Fruit fly (Drosophila melanogaster): Measurements from ENCODE around the gene Pmvk.

The Pmvk gene

dm6 chr2L:19572496-19573317 lies 7.4 kb downstream of the Pmvk start (continued):
- no peak for TF ChIP-seq fd64A (GFP tag; optimal IDR thresholded peaks at IDR 0.05)
- peak; percentile 81 for TF ChIP-seq Drgx (GFP tag; IDR thresholded peaks at IDR 0.05)
- no peak for TF ChIP-seq h (optimal IDR thresholded peaks at IDR 0.05)
- peak; percentile 26 for TF ChIP-seq slp2 (GFP tag; optimal IDR thresholded peaks at IDR 0.05)
- peak; percentile 65 for TF ChIP-seq CG17829 (tag; optimal IDR thresholded peaks at IDR 0.05)
- no peak for TF ChIP-seq CG6272 (GFP tag; IDR thresholded peaks at IDR 0.05)
- peak; percentile 62 for TF ChIP-seq CG18476 (GFP tag; optimal IDR thresholded peaks at IDR 0.05)
- TF ChIP-seq kay (GFP tag; optimal IDR thresholded peaks at IDR 0.05): peak; percentile 19
- TF ChIP-seq Lhr (GFP tag; optimal IDR thresholded peaks at IDR 0.05): no peak
- TF ChIP-seq CG32772 (GFP tag; IDR thresholded peaks at IDR 0.05): peak; percentile 34; the same call in 1 of the 2 replicates
- no peak for TF ChIP-seq Doc2 (GFP tag; IDR thresholded peaks at IDR 0.05)
- no peak for TF ChIP-seq CG11696 (GFP tag; IDR thresholded peaks at IDR 0.05)
- TF ChIP-seq CG7963 (GFP tag; IDR thresholded peaks at IDR 0.05; ENCODE audit: partially characterized antibody): no peak
- TF ChIP-seq Myb (GFP tag; optimal IDR thresholded peaks at IDR 0.05): peak; percentile 25
- peak; percentile 53; the same call in 1 of the 2 replicates for TF ChIP-seq chm (GFP tag; IDR thresholded peaks at IDR 0.05)
- peak; percentile 62 for TF ChIP-seq CG14014 (GFP tag; IDR thresholded peaks at IDR 0.05)
- TF ChIP-seq abd-A (tag; optimal IDR thresholded peaks at IDR 0.05): peak; percentile 44
- peak; percentile 69 for TF ChIP-seq Rfx (GFP tag; IDR thresholded peaks at IDR 0.05)
- TF ChIP-seq Usf (GFP tag; optimal IDR thresholded peaks at IDR 0.05): peak; percentile 34
- peak; percentile 52 for TF ChIP-seq CG10366 (GFP tag; IDR thresholded peaks at IDR 0.05)
- TF ChIP-seq CG12299 (tag; optimal IDR thresholded peaks at IDR 0.05): peak; percentile 66
- no peak for TF ChIP-seq cg (GFP tag; optimal IDR thresholded peaks at IDR 0.05)
- TF ChIP-seq CG15696 (tag; optimal IDR thresholded peaks at IDR 0.05): peak; percentile 59
- TF ChIP-seq CG6654 (GFP tag; optimal IDR thresholded peaks at IDR 0.05): no peak
- peak; percentile 37 for TF ChIP-seq Atf-2 (GFP tag; optimal IDR thresholded peaks at IDR 0.05)
- TF ChIP-seq CG18011 (GFP tag; optimal IDR thresholded peaks at IDR 0.05): peak; percentile 27
- TF ChIP-seq GATAe (GFP tag; conservative IDR thresholded peaks at IDR 0.05): no peak; the same call in 1 of the 2 replicates
- no peak for TF ChIP-seq E2f2 (GFP tag; IDR thresholded peaks at IDR 0.05)
- peak; percentile 62 for TF ChIP-seq caup (GFP tag; optimal IDR thresholded peaks at IDR 0.05; ENCODE audit: severe bottlenecking)
- peak; percentile 43 for TF ChIP-seq tap (tag; optimal IDR thresholded peaks at IDR 0.05)
- no peak for TF ChIP-seq Oaz (GFP tag; IDR thresholded peaks at IDR 0.05)
- TF ChIP-seq Sox100B (GFP tag; optimal IDR thresholded peaks at IDR 0.05): peak; percentile 55
- no peak for TF ChIP-seq CG7271 (tag; optimal IDR thresholded peaks at IDR 0.05)
- TF ChIP-seq Hr78 (GFP tag; optimal IDR thresholded peaks at IDR 0.05): peak in 1 of 2 experiments; percentile 8
- peak; percentile 59 for TF ChIP-seq ems (GFP tag; optimal IDR thresholded peaks at IDR 0.05)
- TF ChIP-seq so (GFP tag; IDR thresholded peaks at IDR 0.05): 0 out of 3 replicates have a peak, but pooled peaks have one; percentile 58
- TF ChIP-seq Fer1 (GFP tag; optimal IDR thresholded peaks at IDR 0.05): peak; percentile 84
- TF ChIP-seq BtbVII (GFP tag; optimal IDR thresholded peaks at IDR 0.05): peak; percentile 74
- TF ChIP-seq wek (GFP tag; optimal IDR thresholded peaks at IDR 0.05): no peak
- no peak for TF ChIP-seq CG8359 (GFP tag; optimal IDR thresholded peaks at IDR 0.05; ENCODE audit: borderline replicate concordance)
- TF ChIP-seq dm (GFP tag; optimal IDR thresholded peaks at IDR 0.05): no peak
- TF ChIP-seq dan (GFP tag; IDR thresholded peaks at IDR 0.05): no peak
- TF ChIP-seq CG4820 (GFP tag; optimal IDR thresholded peaks at IDR 0.05): peak; percentile 24
- peak; percentile 59 for TF ChIP-seq az2 (GFP tag; optimal IDR thresholded peaks at IDR 0.05)
- TF ChIP-seq CG11398 (GFP tag; optimal IDR thresholded peaks at IDR 0.05): no peak
- TF ChIP-seq HLH54F (GFP tag; optimal IDR thresholded peaks at IDR 0.05): peak; percentile 71
- peak; percentile 49 for TF ChIP-seq CG1602 (GFP tag; optimal IDR thresholded peaks at IDR 0.05)
- peak; percentile 75 for TF ChIP-seq dysf (GFP tag; IDR thresholded peaks at IDR 0.05)
- TF ChIP-seq CG31441 (GFP tag; IDR thresholded peaks at IDR 0.05): peak; percentile 67
- TF ChIP-seq trh (GFP tag; optimal IDR thresholded peaks at IDR 0.05): no peak

Measured in whole organism, embryonic.